Fruit fly (Drosophila melanogaster): ENCODE results near the gene CtIP.

The CtIP gene

dm6 chr3L:20471499-20472313 lies 35.7 kb downstream of the CtIP start (continued):
- no peak for TF ChIP-seq cyc (GFP tag; optimal IDR thresholded peaks at IDR 0.05)
- peak; percentile 34; the same call in 2 of the 3 replicates for TF ChIP-seq CG8119 (GFP tag; IDR thresholded peaks at IDR 0.05)
- peak; percentile 35 for TF ChIP-seq CG3919 (GFP tag; optimal IDR thresholded peaks at IDR 0.05)
- TF ChIP-seq acj6 (GFP tag; optimal IDR thresholded peaks at IDR 0.05) = peak; percentile 38
- no peak for TF ChIP-seq CG6792 (GFP tag; optimal IDR thresholded peaks at IDR 0.05)
- no peak for TF ChIP-seq Gug (GFP tag; IDR thresholded peaks at IDR 0.05)
- TF ChIP-seq CG8632 (GFP tag; optimal IDR thresholded peaks at IDR 0.05) = no peak
- peak; percentile 49 for TF ChIP-seq CG3032 (tag; optimal IDR thresholded peaks at IDR 0.05)
- peak; percentile 16 for TF ChIP-seq CG10669 (GFP tag; optimal IDR thresholded peaks at IDR 0.05)
- TF ChIP-seq eg (GFP tag; IDR thresholded peaks at IDR 0.05) = peak; percentile 35; the same call in 1 of the 3 replicates
- no peak; the same call in 1 of the 2 replicates for TF ChIP-seq CG11294 (GFP tag; IDR thresholded peaks at IDR 0.05)
- TF ChIP-seq spab (GFP tag; optimal IDR thresholded peaks at IDR 0.05) = no peak
- no peak for TF ChIP-seq CG9139 (GFP tag; optimal IDR thresholded peaks at IDR 0.05)
- peak; percentile 8 for TF ChIP-seq net (GFP tag; optimal IDR thresholded peaks at IDR 0.05)
- no peak for TF ChIP-seq CG16779 (tag; optimal IDR thresholded peaks at IDR 0.05)
- peak; percentile 22 for TF ChIP-seq CG32006 (GFP tag; optimal IDR thresholded peaks at IDR 0.05)
- TF ChIP-seq fkh (GFP tag; optimal IDR thresholded peaks at IDR 0.05) = peak; percentile 96
- no peak for TF ChIP-seq Eip93F (GFP tag; optimal IDR thresholded peaks at IDR 0.05)
- peak; percentile 1 for TF ChIP-seq OdsH (GFP tag; optimal IDR thresholded peaks at IDR 0.05)

dm6 chr3L:20472607-20473006 lies 36.6 kb downstream of the CtIP start:
- TF ChIP-seq CG32006 (GFP tag; optimal IDR thresholded peaks at IDR 0.05) = no peak
- no peak for TF ChIP-seq net (GFP tag; optimal IDR thresholded peaks at IDR 0.05)
- no peak for TF ChIP-seq eg (GFP tag; IDR thresholded peaks at IDR 0.05)
- no peak for TF ChIP-seq Ets96B (tag; optimal IDR thresholded peaks at IDR 0.05)
- no peak for TF ChIP-seq svp (GFP tag)
- no peak for TF ChIP-seq CG7368 (GFP tag; optimal IDR thresholded peaks at IDR 0.05)
- TF ChIP-seq Eip75B (GFP tag; optimal IDR thresholded peaks at IDR 0.05) = no peak
- TF ChIP-seq pdm3 (GFP tag; optimal IDR thresholded peaks at IDR 0.05) = no peak
- no peak for TF ChIP-seq fd59A (GFP tag; optimal IDR thresholded peaks at IDR 0.05)
- TF ChIP-seq esn (GFP tag; optimal IDR thresholded peaks at IDR 0.05) = no peak
- no peak for TF ChIP-seq Lpt (GFP tag; optimal IDR thresholded peaks at IDR 0.05)
- TF ChIP-seq CG6854 (GFP tag; optimal IDR thresholded peaks at IDR 0.05) = no peak

- TF ChIP-seq Eip75B (GFP tag; optimal IDR thresholded peaks at IDR 0.05) (peak; percentile 45), CG11762 (GFP tag; optimal IDR thresholded peaks at IDR 0.05; ENCODE audit: insufficient read depth) (peak; percentile 41), Sox15 (GFP tag; optimal IDR thresholded peaks at IDR 0.05) (peak; percentile 55), spab (GFP tag; optimal IDR thresholded peaks at IDR 0.05) (peak; percentile 28), Eip78C (GFP tag) (peak; percentile 78), svp (GFP tag) (peak; percentile 85), achi (GFP tag; optimal IDR thresholded peaks at IDR 0.05) (peak; percentile 81), dsx (GFP tag; optimal IDR thresholded peaks at IDR 0.05; ENCODE audit: poor library complexity, severe bottlenecking) (peak; percentile 64), CG16779 (tag; optimal IDR thresholded peaks at IDR 0.05) (peak; percentile 42), Smox (GFP tag; optimal IDR thresholded peaks at IDR 0.05) (peak; percentile 50), Lpt (GFP tag; optimal IDR thresholded peaks at IDR 0.05) (no peak), topi (GFP tag; optimal IDR thresholded peaks at IDR 0.05) (peak; percentile 16), vri (GFP tag; optimal IDR thresholded peaks at IDR 0.05) (peak; percentile 65), CG10631 (GFP tag; optimal IDR thresholded peaks at IDR 0.05) (peak; percentile 79), eg (GFP tag; IDR thresholded peaks at IDR 0.05) (peak; percentile 90), net (GFP tag; optimal IDR thresholded peaks at IDR 0.05) (peak; percentile 57), CG32006 (GFP tag; optimal IDR thresholded peaks at IDR 0.05) (peak; percentile 80), Hr39 (GFP tag; optimal IDR thresholded peaks at IDR 0.05) (peak; percentile 51), CG15336 (GFP tag; IDR thresholded peaks at IDR 0.05) (peak; percentile 83), OdsH (GFP tag; optimal IDR thresholded peaks at IDR 0.05) (peak; percentile 71), CG8319 (GFP tag; optimal IDR thresholded peaks at IDR 0.05) (peak; percentile 28), CG8632 (GFP tag; optimal IDR thresholded peaks at IDR 0.05) (peak; percentile 75), Ets96B (tag; optimal IDR thresholded peaks at IDR 0.05) (peak; percentile 75), CG11902 (GFP tag; optimal IDR thresholded peaks at IDR 0.05) (peak; percentile 58), CG10669 (GFP tag; optimal IDR thresholded peaks at IDR 0.05) (peak; percentile 71), fd85E (GFP tag; optimal IDR thresholded peaks at IDR 0.05) (peak; percentile 33), CG6276 (GFP tag; optimal IDR thresholded peaks at IDR 0.05) (peak; percentile 56), CG34406 (GFP tag; optimal IDR thresholded peaks at IDR 0.05) (peak; percentile 80)
These were observed 37.2 kb downstream of the CtIP start, which contains the start of the genes CG32428 and CG5969 for dm6 chr3L:20473021-20473799. Gene CG32428, minus strand, starts transcription at chr3L:20473723. Gene CG5969, plus strand, starts transcription at chr3L:20473783.
